Fruit fly (Drosophila melanogaster) Kc167 (cell line): ENCODE data around the gene Smyd4-2.

ENCODE experiments used
- Myc ChIP-seq: fragments of >200 bp; optimal IDR thresholded peaks from 2 replicates; lab custom pipeline; 2017; ENCODE audit warnings: missing external identifiers
- Sin3A ChIP-seq: fragments of >200 bp; optimal IDR thresholded peaks from 2 replicates; lab custom pipeline; 2018; ENCODE audit warnings: missing external identifiers
- h ChIP-seq: fragments of >200 bp; optimal IDR thresholded peaks from 3 replicates; lab custom pipeline; 2018; ENCODE audit warnings: missing external identifiers
- insv ChIP-seq: fragments of >200 bp; optimal IDR thresholded peaks from 3 replicates; lab custom pipeline; 2018; ENCODE audit warnings: missing external identifiers
- psq ChIP-seq: fragments of >200 bp; optimal IDR thresholded peaks from 2 replicates; lab custom pipeline; 2017; ENCODE audit warnings: missing external identifiers
- ttk ChIP-seq: sonication (Bioruptor generic); optimal IDR thresholded peaks from 2 replicates; lab custom pipeline; 2017; ENCODE audit warnings: missing external identifiers

DNA sequence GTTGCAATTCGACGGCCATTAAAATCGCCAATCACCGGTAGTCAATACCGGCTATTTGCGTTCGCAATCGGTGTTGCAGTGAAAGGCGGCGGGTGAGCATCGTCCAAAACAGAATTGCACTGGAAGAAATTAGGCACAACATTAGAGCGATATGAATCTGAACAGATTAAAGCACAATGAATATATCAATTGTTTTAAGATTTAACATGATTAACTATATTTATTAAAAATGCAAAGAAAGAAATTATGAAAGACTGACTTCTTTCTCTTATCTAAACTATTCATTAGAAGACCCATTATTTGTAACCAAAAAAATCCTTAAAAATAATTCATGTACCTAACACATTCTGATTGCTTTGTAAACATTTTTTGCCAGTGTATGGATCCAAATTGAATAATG lies 45.8 kb upstream of the Smyd4-2 start:
- TF ChIP-seq psq (lab: Kevin White, UChicago) (no peak), h (lab: Kevin White, UChicago) (no peak), Myc (lab: Kevin White, UChicago) (no peak), Sin3A (lab: Kevin White, UChicago) (no peak), insv (lab: Kevin White, UChicago) (no peak), ttk (lab: Kevin White, UChicago) (no peak)
